Fruit fly (Drosophila melanogaster): ENCODE results near the gene D19B.

The D19B gene

dm6 chr3L:6181776-6182175 is 2.9 kb downstream of the D19B start, which contains the start of gene CG10274 (continued):
- TF ChIP-seq PHDP (tag; optimal IDR thresholded peaks at IDR 0.05) = peak; percentile 78
- TF ChIP-seq cwo (GFP tag; optimal IDR thresholded peaks at IDR 0.05) = no peak
- no peak for TF ChIP-seq Bgb (GFP tag; IDR thresholded peaks at IDR 0.05; ENCODE audit: partially characterized antibody)
- peak; percentile 80 for TF ChIP-seq lmd (GFP tag; IDR thresholded peaks at IDR 0.05)
- TF ChIP-seq CG17359 (tag; optimal IDR thresholded peaks at IDR 0.05) = no peak
- peak; percentile 80 for TF ChIP-seq Ssrp (tag; optimal IDR thresholded peaks at IDR 0.05)
- peak; percentile 79 for TF ChIP-seq CHES-1-like (GFP tag; optimal IDR thresholded peaks at IDR 0.05)
- peak; percentile 78 for TF ChIP-seq E2f2 (GFP tag; IDR thresholded peaks at IDR 0.05)
- TF ChIP-seq ewg (GFP tag; optimal IDR thresholded peaks at IDR 0.05) = peak; percentile 61
- peak; percentile 44; the same call in 2 of the 3 replicates for TF ChIP-seq B-H1 (GFP tag; IDR thresholded peaks at IDR 0.05)
- no peak for TF ChIP-seq unc-4 (GFP tag; IDR thresholded peaks at IDR 0.05; ENCODE audit: partially characterized antibody)
- no peak for TF ChIP-seq tna (GFP tag; IDR thresholded peaks at IDR 0.05; ENCODE audit: partially characterized antibody)
- peak; percentile 49; the same call in 1 of the 2 replicates for TF ChIP-seq CG17328 (GFP tag; IDR thresholded peaks at IDR 0.05)
- no peak for TF ChIP-seq cad (GFP tag; optimal IDR thresholded peaks at IDR 0.05)
- TF ChIP-seq Myb (GFP tag; optimal IDR thresholded peaks at IDR 0.05) = peak; percentile 72
- peak; percentile 63 for TF ChIP-seq CG8944 (GFP tag; optimal IDR thresholded peaks at IDR 0.05)
- peak; percentile 36 for TF ChIP-seq CG13123 (GFP tag; optimal IDR thresholded peaks at IDR 0.05)
- no peak for TF ChIP-seq fd64A (GFP tag; optimal IDR thresholded peaks at IDR 0.05)
- TF ChIP-seq Xrp1 (GFP tag; IDR thresholded peaks at IDR 0.05) = peak; percentile 82
- TF ChIP-seq bigmax (GFP tag; optimal IDR thresholded peaks at IDR 0.05) = no peak
- peak; percentile 96 for TF ChIP-seq sens (GFP tag)
- TF ChIP-seq Asciz (GFP tag; optimal IDR thresholded peaks at IDR 0.05) = no peak
- TF ChIP-seq Hr78 (GFP tag; optimal IDR thresholded peaks at IDR 0.05) = no peak
- peak; percentile 50 for TF ChIP-seq CG8388 (GFP tag; optimal IDR thresholded peaks at IDR 0.05)
- no peak for TF ChIP-seq en (GFP tag; optimal IDR thresholded peaks at IDR 0.05)
- TF ChIP-seq lab (GFP tag; optimal IDR thresholded peaks at IDR 0.05) = no peak
- peak; percentile 63 for TF ChIP-seq CG4854 (GFP tag; optimal IDR thresholded peaks at IDR 0.05)
- TF ChIP-seq CG34376 (GFP tag; optimal IDR thresholded peaks at IDR 0.05) = peak; percentile 41
- TF ChIP-seq NfI (GFP tag; optimal IDR thresholded peaks at IDR 0.05) = peak; percentile 81
- TF ChIP-seq CG1792 (GFP tag; optimal IDR thresholded peaks at IDR 0.05) = peak; percentile 43
- peak; percentile 84 for TF ChIP-seq CG13424 (tag; optimal IDR thresholded peaks at IDR 0.05)
- TF ChIP-seq CG10147 (GFP tag; optimal IDR thresholded peaks at IDR 0.05) = no peak
- no peak for TF ChIP-seq pan (optimal IDR thresholded peaks at IDR 0.05)
- peak in 1 of 2 experiments; percentile 55 for TF ChIP-seq pan (GFP tag; optimal IDR thresholded peaks at IDR 0.05 in 1 of 2, IDR thresholded peaks at IDR 0.05 in 1 of 2)
- 0 out of 2 replicates have a peak, but pooled peaks have one; percentile 15 for TF ChIP-seq CG4730 (GFP tag; IDR thresholded peaks at IDR 0.05)
- TF ChIP-seq wek (GFP tag; optimal IDR thresholded peaks at IDR 0.05) = no peak
- peak; percentile 65 for TF ChIP-seq YL-1 (GFP tag; optimal IDR thresholded peaks at IDR 0.05)
- TF ChIP-seq ci (GFP tag; IDR thresholded peaks at IDR 0.05) = peak; percentile 35; the same call in 1 of the 3 replicates
- TF ChIP-seq CG31388 (GFP tag; optimal IDR thresholded peaks at IDR 0.05) = no peak
- peak; percentile 71 for TF ChIP-seq fu2 (GFP tag; optimal IDR thresholded peaks at IDR 0.05)
- TF ChIP-seq Abd-B (GFP tag; optimal IDR thresholded peaks at IDR 0.05) = peak; percentile 79
- TF ChIP-seq CG17829 (tag; optimal IDR thresholded peaks at IDR 0.05) = peak; percentile 78
- TF ChIP-seq Fer1 (GFP tag; optimal IDR thresholded peaks at IDR 0.05) = peak; percentile 79
- TF ChIP-seq Lim3 (GFP tag; IDR thresholded peaks at IDR 0.05) = no peak
- TF ChIP-seq CG13894 (tag; optimal IDR thresholded peaks at IDR 0.05) = no peak
- peak; percentile 6 for TF ChIP-seq HmgD (GFP tag; optimal IDR thresholded peaks at IDR 0.05)
- no peak for TF ChIP-seq Nf-YA (GFP tag; IDR thresholded peaks at IDR 0.05)
- no peak for TF ChIP-seq Doc3 (GFP tag; IDR thresholded peaks at IDR 0.05; ENCODE audit: partially characterized antibody)
- peak; percentile 23 for TF ChIP-seq NC2β (GFP tag; optimal IDR thresholded peaks at IDR 0.05)
- no peak; the same call in 1 of the 2 replicates for TF ChIP-seq GATAe (GFP tag; conservative IDR thresholded peaks at IDR 0.05)

All from whole organism, embryonic.